Worm (Caenorhabditis elegans) whole organism, early embryonic: ENCODE results near the gene coa-7.

ENCODE experiments used
- B0310.2 ChIP-seq: sonication (generic microtip); optimal IDR thresholded peaks from 2 replicates; lab custom pipeline; 2016; ENCODE audit warnings: mild to moderate bottlenecking, missing genetic modification characterization, missing compliant biosample characterization
- F13C5.2 ChIP-seq: sonication (generic microtip); optimal IDR thresholded peaks from 2 replicates; lab custom pipeline; 2017; ENCODE audit warnings: mild to moderate bottlenecking, missing genetic modification characterization, inconsistent platforms, missing compliant biosample characterization
- aly-1 ChIP-seq: sonication (generic microtip); optimal IDR thresholded peaks from 2 replicates; lab custom pipeline; 2016; ENCODE audit warnings: missing genetic modification characterization, missing compliant biosample characterization
- ama-1 ChIP-seq: fragments of 150-350 bp; optimal IDR thresholded peaks from 2 replicates; lab custom pipeline; 2014
- ceh-13 ChIP-seq: fragments of 200-800 bp; sonication (Bioruptor generic); optimal IDR thresholded peaks from 2 replicates; lab custom pipeline; 2018; ENCODE audit warnings: mild to moderate bottlenecking, missing genetic modification characterization, missing compliant biosample characterization
- ceh-36 ChIP-seq: sonication (generic microtip); optimal IDR thresholded peaks from 2 replicates; lab custom pipeline; 2016; ENCODE audit warnings: missing genetic modification characterization, inconsistent platforms, missing compliant biosample characterization
- ets-7 ChIP-seq: sonication (generic microtip); optimal IDR thresholded peaks from 2 replicates; lab custom pipeline; 2016; ENCODE audit warnings: missing genotype, missing genetic modification characterization, missing compliant biosample characterization
- flt-1 ChIP-seq: fragments of 200-800 bp; sonication (Bioruptor generic); IDR thresholded peaks from 2 replicates; pipeline ENCODE4 v1.3.6; 2022; ENCODE audit warnings: missing genetic modification characterization, missing compliant biosample characterization
- hmbx-1 ChIP-seq: sonication (generic microtip); optimal IDR thresholded peaks from 2 replicates; lab custom pipeline; 2016; ENCODE audit warnings: mild to moderate bottlenecking, missing genetic modification characterization, missing compliant biosample characterization
- hmg-4 ChIP-seq: fragments of 200-800 bp; sonication (Bioruptor generic); optimal IDR thresholded peaks from 2 replicates; lab custom pipeline; 2018; ENCODE audit warnings: mild to moderate bottlenecking, missing genetic modification characterization, missing compliant biosample characterization
- hnd-1 ChIP-seq: sonication (generic microtip); optimal IDR thresholded peaks from 2 replicates; lab custom pipeline; 2016; ENCODE audit warnings: missing genetic modification characterization, missing compliant biosample characterization
- pes-1 ChIP-seq: fragments of 200-800 bp; sonication (Bioruptor generic); IDR thresholded peaks from 2 replicates; pipeline ENCODE4 v1.3.6; 2022; ENCODE audit warnings: missing genetic modification reagents, missing genetic modification characterization, missing compliant biosample characterization
- scrt-1 ChIP-seq: fragments of 200-800 bp; sonication (Bioruptor generic); IDR thresholded peaks from 2 replicates; pipeline ENCODE4 v1.3.6; 2022; ENCODE audit warnings: missing genetic modification characterization, missing compliant biosample characterization
- sea-1 ChIP-seq: fragments of 200-800 bp; sonication (Bioruptor generic); conservative IDR thresholded peaks from 2 replicates; pipeline ENCODE4 v1.3.6; 2022; ENCODE audit warnings: missing genetic modification characterization, missing compliant biosample characterization
- tbx-11 ChIP-seq: fragments of 200-800 bp; sonication (Bioruptor generic); IDR thresholded peaks from 2 replicates; pipeline ENCODE4 v1.3.6; 2022; ENCODE audit warnings: missing genetic modification characterization, missing compliant biosample characterization
- tbx-37 ChIP-seq: fragments of 200-800 bp; sonication (Bioruptor generic); conservative IDR thresholded peaks from 2 replicates; pipeline ENCODE4 v1.3.6; 2022; ENCODE audit warnings: missing genetic modification reagents, missing genetic modification characterization, missing compliant biosample characterization
- tra-4 ChIP-seq: sonication (generic microtip); optimal IDR thresholded peaks from 2 replicates; lab custom pipeline; 2017; ENCODE audit warnings: missing genetic modification characterization, missing compliant biosample characterization

Gene coa-7

DNA sequence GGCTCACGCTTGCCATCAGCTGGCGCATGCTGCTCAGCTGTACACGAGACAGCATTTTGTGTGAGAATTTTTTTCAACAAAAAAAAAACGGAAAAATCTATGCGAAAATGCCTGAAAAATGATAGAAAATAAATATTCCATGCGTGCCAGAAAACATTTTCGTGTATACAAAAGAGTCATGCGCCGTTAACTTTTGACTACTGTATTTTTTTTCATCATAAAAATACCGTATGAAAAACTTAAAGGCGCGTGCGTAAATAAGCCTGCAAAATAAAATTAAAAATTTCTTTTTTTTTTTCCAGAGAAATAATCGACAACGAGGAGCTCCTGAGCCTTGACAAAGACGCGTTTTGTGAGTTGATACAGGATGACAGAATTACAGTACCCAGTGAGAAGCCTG, 39.0 kb upstream of the coa-7 start:
- TF ChIP-seq hnd-1: no peak
- no peak for TF ChIP-seq sea-1 (GFP tag; lab: Robert Waterston, UW)
- no peak for TF ChIP-seq scrt-1 (GFP tag; lab: Robert Waterston, UW)
- TF ChIP-seq ceh-13: no peak
- no peak for TF ChIP-seq flt-1 (GFP tag; lab: Robert Waterston, UW)
- TF ChIP-seq pes-1 (GFP tag; lab: Robert Waterston, UW): no peak
- no peak for TF ChIP-seq ets-7 (tag; lab: Kevin White, UChicago)
- no peak for TF ChIP-seq aly-1 (tag; lab: Kevin White, UChicago)
- TF ChIP-seq tra-4 (tag; lab: Kevin White, UChicago): no peak

DNA sequence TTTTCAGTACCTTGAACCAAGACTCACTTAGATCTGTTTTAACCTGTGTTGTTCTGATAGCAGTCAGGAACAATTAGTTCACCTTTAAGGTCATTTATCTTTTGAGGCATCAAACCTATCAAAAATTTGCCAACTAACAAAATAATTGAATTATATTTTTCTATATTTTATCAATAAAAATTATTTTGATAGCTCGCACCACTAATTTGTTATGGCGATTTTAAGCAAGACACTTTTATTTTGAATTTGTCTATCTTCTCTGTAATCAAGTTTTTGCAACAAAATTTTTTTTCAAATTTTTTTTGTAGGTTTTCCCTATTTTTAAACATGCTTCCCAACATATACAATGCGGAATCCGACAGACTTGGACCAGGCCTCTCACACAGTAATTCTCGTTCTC, 37.7 kb upstream of the coa-7 start, which contains the start of gene kel-1:
TSS of gene kel-1 (plus strand) at position 301 of the 400 bp plus-strand sequence.
- TF ChIP-seq pes-1 (GFP tag; lab: Robert Waterston, UW) (no peak), hnd-1 (no peak), ama-1 (lab: Kevin White, UChicago) (no peak), ets-7 (tag; lab: Kevin White, UChicago) (no peak), tbx-37 (GFP tag; lab: Robert Waterston, UW) (no peak), F13C5.2 (tag; lab: Kevin White, UChicago) (no peak), scrt-1 (GFP tag; lab: Robert Waterston, UW) (no peak), tbx-11 (GFP tag; lab: Robert Waterston, UW) (no peak), aly-1 (tag; lab: Kevin White, UChicago) (no peak), tra-4 (tag; lab: Kevin White, UChicago) (no peak), ceh-13 (no peak), hmbx-1 (tag; lab: Kevin White, UChicago) (no peak), flt-1 (GFP tag; lab: Robert Waterston, UW) (no peak), hmg-4 (GFP tag; lab: Kevin White, UChicago) (no peak), ceh-36 (no peak), sea-1 (GFP tag; lab: Robert Waterston, UW) (no peak), B0310.2 (tag; lab: Kevin White, UChicago) (no peak)

DNA sequence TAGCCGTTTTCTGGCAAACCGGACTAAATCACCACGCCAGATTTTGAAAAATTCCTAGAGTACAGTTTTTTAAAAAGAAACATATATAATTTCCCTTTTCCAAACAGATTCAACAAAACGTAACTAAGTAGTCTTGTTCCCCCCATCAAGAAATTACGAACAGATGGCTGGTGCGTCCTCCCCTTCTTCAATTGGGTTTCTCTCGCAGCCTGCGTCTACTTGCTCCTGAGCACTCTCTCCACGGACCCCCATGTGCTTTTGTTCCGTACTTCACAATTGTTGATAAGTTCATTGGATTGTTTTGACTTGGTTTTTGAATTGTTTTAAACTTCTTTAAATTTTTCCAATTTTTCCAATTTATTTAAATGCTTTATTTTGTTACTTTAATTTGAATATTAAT, 37.1 kb upstream of the coa-7 start:
- TF ChIP-seq ama-1 (lab: Kevin White, UChicago) (no peak), tbx-11 (GFP tag; lab: Robert Waterston, UW) (no peak), sea-1 (GFP tag; lab: Robert Waterston, UW) (no peak), B0310.2 (tag; lab: Kevin White, UChicago) (no peak), aly-1 (tag; lab: Kevin White, UChicago) (no peak), hmbx-1 (tag; lab: Kevin White, UChicago) (no peak), ceh-13 (no peak), F13C5.2 (tag; lab: Kevin White, UChicago) (no peak), hmg-4 (GFP tag; lab: Kevin White, UChicago) (no peak), tra-4 (tag; lab: Kevin White, UChicago) (no peak), scrt-1 (GFP tag; lab: Robert Waterston, UW) (no peak), hnd-1 (no peak), tbx-37 (GFP tag; lab: Robert Waterston, UW) (no peak), ets-7 (tag; lab: Kevin White, UChicago) (no peak)

DNA sequence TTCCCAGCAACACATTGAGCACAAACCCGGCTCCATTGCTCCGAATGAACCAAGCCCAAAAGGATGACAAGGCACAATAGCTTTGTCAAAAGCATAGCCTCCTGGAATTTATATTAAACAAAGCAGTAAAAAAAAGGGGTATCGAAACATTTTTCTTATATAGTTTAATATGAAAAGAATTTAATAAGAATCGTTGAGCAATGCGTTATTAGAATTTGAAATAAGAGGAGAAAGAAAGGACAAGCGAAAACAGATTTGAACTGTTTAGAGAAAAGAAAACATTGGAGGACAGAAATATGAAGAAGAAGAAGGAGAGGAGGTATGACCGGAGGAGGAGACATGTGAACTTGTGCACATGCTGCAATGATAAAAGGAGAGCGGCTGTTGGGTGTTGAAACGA, 34.2 kb upstream of the coa-7 start, which contains the start of gene C47D12.5:
TSS of gene C47D12.5 (minus strand) at position 101 of the 400 bp plus-strand sequence.
- TF ChIP-seq B0310.2 (tag; lab: Kevin White, UChicago) (no peak), ets-7 (tag; lab: Kevin White, UChicago) (no peak), tbx-11 (GFP tag; lab: Robert Waterston, UW) (no peak)

DNA sequence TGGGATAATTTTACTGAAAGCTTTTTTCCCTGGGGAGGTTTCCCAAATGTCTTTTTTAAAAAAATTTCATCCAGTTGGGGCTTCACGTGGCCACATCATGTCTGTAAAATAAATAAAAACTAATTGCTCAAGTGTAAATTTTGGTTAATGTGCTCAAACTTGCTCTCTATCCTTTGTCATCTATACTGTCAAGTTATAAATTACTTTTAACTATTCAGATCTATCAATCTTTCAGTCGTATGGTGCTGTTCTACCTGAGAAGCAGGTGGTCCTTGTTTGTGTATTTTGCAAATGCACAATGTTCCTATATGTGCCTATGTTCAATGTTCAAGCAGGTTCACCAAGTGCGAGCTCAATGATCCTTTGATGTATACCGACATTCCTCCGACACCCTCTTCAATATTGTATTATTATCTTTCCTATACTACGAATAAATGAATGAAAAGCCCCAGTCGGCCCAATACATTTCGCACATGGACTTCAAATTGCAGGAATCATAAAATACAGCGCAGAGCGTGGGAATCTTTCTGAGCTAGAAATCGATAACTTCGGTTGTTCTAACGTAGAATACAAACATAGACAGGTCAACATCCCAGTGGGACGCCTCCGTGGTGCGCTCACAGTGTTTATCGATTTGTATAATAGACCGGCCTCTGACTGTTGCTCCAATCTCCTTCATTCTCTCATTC, 30.3 kb upstream of the coa-7 start, which contains the start of the genes sfxn-1.4 and C47D12.4:
TSS of gene sfxn-1.4 (minus strand) at position 101 of the 689 bp plus-strand sequence.
TSS of gene C47D12.4 (plus strand) at position 639 of the 689 bp plus-strand sequence.
- TF ChIP-seq hnd-1 (no peak), tbx-37 (GFP tag; lab: Robert Waterston, UW) (no peak), ceh-36 (no peak), scrt-1 (GFP tag; lab: Robert Waterston, UW) (no peak), aly-1 (tag; lab: Kevin White, UChicago) (no peak), tbx-11 (GFP tag; lab: Robert Waterston, UW) (no peak), ceh-13 (no peak), pes-1 (GFP tag; lab: Robert Waterston, UW) (no peak), ama-1 (lab: Kevin White, UChicago) (no peak), tra-4 (tag; lab: Kevin White, UChicago) (no peak), ets-7 (tag; lab: Kevin White, UChicago) (no peak), flt-1 (GFP tag; lab: Robert Waterston, UW) (no peak), hmbx-1 (tag; lab: Kevin White, UChicago) (no peak), B0310.2 (tag; lab: Kevin White, UChicago) (no peak)

DNA sequence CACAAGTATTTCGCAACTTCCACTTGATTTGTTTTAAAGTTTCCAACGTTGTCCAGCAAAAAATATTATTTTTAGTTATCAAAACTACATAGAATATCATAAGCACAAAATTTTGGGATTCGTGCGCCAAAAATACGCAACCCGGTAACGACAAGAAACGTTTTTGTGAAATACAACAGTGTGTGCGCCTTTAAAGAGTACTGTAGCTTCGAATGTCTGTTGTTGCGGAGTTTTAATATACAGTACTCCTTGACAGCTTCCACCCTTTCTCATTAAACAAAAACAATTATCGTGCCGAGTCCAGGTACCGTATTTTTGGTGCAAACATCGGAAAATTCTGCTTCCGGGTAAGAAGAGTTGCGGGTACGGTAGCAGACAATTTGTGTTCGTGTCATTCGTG, 29.3 kb upstream of the coa-7 start:
- TF ChIP-seq tbx-37 (GFP tag; lab: Robert Waterston, UW) (no peak), scrt-1 (GFP tag; lab: Robert Waterston, UW) (no peak), pes-1 (GFP tag; lab: Robert Waterston, UW) (no peak), hnd-1 (no peak), F13C5.2 (tag; lab: Kevin White, UChicago) (no peak), B0310.2 (tag; lab: Kevin White, UChicago) (no peak), aly-1 (tag; lab: Kevin White, UChicago) (no peak), ceh-13 (no peak), sea-1 (GFP tag; lab: Robert Waterston, UW) (no peak), tra-4 (tag; lab: Kevin White, UChicago) (no peak), tbx-11 (GFP tag; lab: Robert Waterston, UW) (no peak), hmg-4 (GFP tag; lab: Kevin White, UChicago) (no peak), ceh-36 (no peak), flt-1 (GFP tag; lab: Robert Waterston, UW) (no peak), ets-7 (tag; lab: Kevin White, UChicago) (no peak)
